Worm (Caenorhabditis elegans): Measurements from ENCODE around the gene prp-19.

The prp-19 gene

DNA sequence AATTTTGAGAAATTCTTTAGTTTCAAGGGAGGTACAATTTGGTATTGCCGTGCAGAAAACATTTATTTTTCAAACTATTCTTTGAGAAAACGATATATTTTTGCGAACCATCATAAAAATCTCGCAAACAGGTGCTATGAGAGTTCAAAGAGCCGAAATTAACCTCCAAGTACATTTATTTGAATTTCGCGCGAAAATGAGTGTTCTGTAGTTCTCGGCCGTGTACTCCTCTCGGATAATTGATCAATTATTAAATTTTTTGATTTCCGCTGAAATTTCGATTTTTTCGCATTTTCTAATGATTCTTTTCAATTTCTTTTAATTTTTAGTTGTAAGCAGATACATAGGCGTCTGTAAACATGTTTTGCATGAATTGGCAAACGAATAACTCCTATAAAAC lies 18.3 kb upstream of the prp-19 start (continued):
- no peak for TF ChIP-seq ahr-1 (tag; optimal IDR thresholded peaks at IDR 0.05)
- no peak for TF ChIP-seq Y22D7AL.16 (tag; optimal IDR thresholded peaks at IDR 0.05)
- TF ChIP-seq hlh-15 (tag; optimal IDR thresholded peaks at IDR 0.05), result no peak
- no peak for TF ChIP-seq hlh-13 (GFP tag; optimal IDR thresholded peaks at IDR 0.05)
- no peak for TF ChIP-seq odd-2 (tag; optimal IDR thresholded peaks at IDR 0.05)
- no peak for TF ChIP-seq pros-1 (tag; optimal IDR thresholded peaks at IDR 0.05)

DNA sequence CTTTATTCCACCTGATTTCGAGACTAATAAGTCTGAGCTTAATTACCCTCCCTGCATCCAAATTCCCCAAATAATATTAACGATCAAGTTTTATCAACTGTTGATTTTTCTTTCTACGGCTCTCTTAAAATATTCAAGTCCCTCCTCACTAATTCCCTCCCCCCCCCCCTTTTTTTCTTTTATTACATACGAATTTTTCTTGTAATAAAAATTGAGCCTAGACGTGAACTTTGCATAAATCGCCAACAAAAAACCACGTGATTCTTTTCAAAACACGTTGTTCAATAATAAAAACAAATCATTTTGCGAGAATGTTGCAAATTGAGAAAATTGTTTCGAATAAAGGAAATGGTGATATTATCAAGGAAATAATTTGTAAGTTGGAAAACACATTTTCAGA lies 16.6 kb upstream of the prp-19 start, which contains the start of gene K10D2.8:
Gene K10D2.8, plus strand, starts transcription at position 301 of the 400 bp plus-strand sequence.
- TF ChIP-seq ceh-2 (tag; optimal IDR thresholded peaks at IDR 0.05) (no peak), T23F11.4 (GFP tag; optimal IDR thresholded peaks at IDR 0.05) (no peak), hlh-13 (GFP tag; optimal IDR thresholded peaks at IDR 0.05) (no peak), sdc-2 (tag; optimal IDR thresholded peaks at IDR 0.05) (no peak), ceh-24 (tag; optimal IDR thresholded peaks at IDR 0.05) (no peak), ceh-19 (GFP tag; optimal IDR thresholded peaks at IDR 0.05) (no peak), rnt-1 (tag; optimal IDR thresholded peaks at IDR 0.05) (no peak), C08G9.2 (tag; optimal IDR thresholded peaks at IDR 0.05) (no peak)

DNA sequence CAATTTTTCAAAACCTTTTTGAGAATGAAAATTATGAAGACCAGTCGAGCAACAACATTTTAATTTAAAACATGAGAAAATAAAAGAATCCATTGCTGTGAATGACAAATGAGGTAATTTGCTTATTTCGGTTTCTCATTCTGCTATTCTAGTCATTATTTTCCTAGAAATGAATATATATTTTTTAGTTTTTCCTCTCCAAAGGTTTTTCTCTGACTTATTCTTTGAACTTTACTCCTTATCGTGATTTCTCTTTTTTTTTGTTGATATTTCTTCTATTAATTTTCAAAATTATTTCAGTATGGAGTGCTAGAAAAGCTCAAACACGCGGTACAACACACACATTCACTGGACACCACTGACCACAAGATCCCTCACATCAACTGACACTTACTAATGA lies 13.8 kb upstream of the prp-19 start, which contains the start of gene pup-2:
Gene pup-2, plus strand, starts transcription at position 301 of the 400 bp plus-strand sequence.
- TF ChIP-seq che-1 (tag; optimal IDR thresholded peaks at IDR 0.05) (no peak), unc-55 (GFP tag; optimal IDR thresholded peaks at IDR 0.05) (no peak), Y22D7AL.16 (tag; optimal IDR thresholded peaks at IDR 0.05) (no peak), syd-9 (tag; optimal IDR thresholded peaks at IDR 0.05) (no peak), elt-4 (tag; optimal IDR thresholded peaks at IDR 0.05) (no peak), nhr-232 (tag; optimal IDR thresholded peaks at IDR 0.05) (no peak), C38D4.7 (GFP tag; optimal IDR thresholded peaks at IDR 0.05) (no peak), eyg-1 (tag; optimal IDR thresholded peaks at IDR 0.05) (no peak), lim-6 (tag; optimal IDR thresholded peaks at IDR 0.05) (no peak), C08G9.2 (tag; optimal IDR thresholded peaks at IDR 0.05) (no peak), nfya-1 (tag; optimal IDR thresholded peaks at IDR 0.05) (no peak)

DNA sequence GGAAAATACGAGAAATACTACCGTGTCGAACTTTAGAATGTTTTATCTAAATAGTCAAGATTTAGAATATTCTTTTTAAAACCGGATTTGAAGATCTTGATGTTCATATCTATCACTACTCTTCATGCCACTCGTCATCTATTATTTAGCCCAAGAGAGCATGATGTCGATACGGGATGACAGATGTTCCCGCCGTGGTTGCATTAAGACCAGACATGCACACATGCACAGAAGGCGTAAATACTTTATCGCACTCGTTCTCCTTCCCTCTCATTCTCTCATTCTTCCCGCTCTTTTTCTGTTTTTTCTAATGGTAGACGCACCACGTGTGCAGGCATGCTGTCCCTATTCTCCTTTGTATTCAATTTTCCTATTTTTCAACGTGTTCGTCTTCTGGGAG lies 11.5 kb upstream of the prp-19 start:
- peak; percentile 50 for TF ChIP-seq hlh-30 (tag; optimal IDR thresholded peaks at IDR 0.05; ENCODE audit: insufficient read depth)
- peak; percentile 40 for TF ChIP-seq hlh-8 (tag; optimal IDR thresholded peaks at IDR 0.05)
- peak; percentile 33 for TF ChIP-seq unc-42 (tag; optimal IDR thresholded peaks at IDR 0.05)
- TF ChIP-seq nhr-11 (tag; optimal IDR thresholded peaks at IDR 0.05), result no peak

DNA sequence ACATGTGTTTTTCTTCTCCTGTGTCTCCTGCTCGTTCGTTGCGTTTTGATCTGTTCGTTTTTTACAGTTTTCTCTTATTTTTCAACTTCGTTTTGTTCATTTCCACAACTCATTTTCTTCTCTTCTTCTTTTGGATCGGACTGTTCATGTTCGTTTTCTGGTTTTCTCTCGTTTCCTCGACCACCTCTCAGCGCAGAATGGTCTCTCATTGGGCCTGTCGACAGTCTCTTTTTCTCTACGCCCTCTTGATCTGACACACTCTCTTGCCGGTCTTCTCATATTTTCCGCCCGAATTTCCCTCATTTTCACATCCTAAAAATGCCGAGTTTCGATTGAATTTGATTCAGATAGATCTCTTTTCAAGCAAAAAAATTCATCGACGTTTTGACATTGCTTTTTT lies 9.8 kb upstream of the prp-19 start:
- no peak for TF ChIP-seq pag-3 (tag; optimal IDR thresholded peaks at IDR 0.05; ENCODE audit: borderline replicate concordance)
- TF ChIP-seq ceh-2 (tag; optimal IDR thresholded peaks at IDR 0.05), result no peak
- no peak for TF ChIP-seq ceh-14 (tag; optimal IDR thresholded peaks at IDR 0.05)
- no peak for TF ChIP-seq mec-3 (tag; optimal IDR thresholded peaks at IDR 0.05; ENCODE audit: borderline replicate concordance)
- no peak for TF ChIP-seq sdc-2 (tag; optimal IDR thresholded peaks at IDR 0.05)
- no peak for TF ChIP-seq sox-2 (GFP tag; IDR thresholded peaks at IDR 0.05)
- no peak for TF ChIP-seq dve-1 (tag; optimal IDR thresholded peaks at IDR 0.05)
- TF ChIP-seq ets-4 (tag; optimal IDR thresholded peaks at IDR 0.05), result no peak

DNA sequence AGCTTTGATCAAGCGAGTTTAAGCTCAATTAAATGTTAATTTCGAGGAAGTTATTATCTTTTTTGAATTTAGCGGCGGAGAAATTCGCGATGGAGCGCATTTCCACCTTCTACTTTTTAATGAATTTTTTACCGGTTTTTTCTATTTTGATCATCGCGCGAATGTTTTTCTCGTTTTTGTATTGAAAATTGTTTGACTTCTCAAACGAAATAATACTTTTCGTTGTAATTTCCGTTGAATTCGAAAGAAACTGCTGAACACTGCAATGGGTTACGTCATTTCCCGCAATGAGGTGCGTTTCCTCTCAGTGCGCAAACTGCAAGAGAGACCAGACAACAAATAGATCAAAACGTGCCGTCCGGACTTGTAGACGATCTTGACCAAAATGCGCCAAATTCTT lies 9.4 kb upstream of the prp-19 start:
- no peak for TF ChIP-seq ahr-1 (tag; optimal IDR thresholded peaks at IDR 0.05)
- no peak for TF ChIP-seq ceh-48 (tag; optimal IDR thresholded peaks at IDR 0.05)
- no peak for TF ChIP-seq F13H6.1 (tag; optimal IDR thresholded peaks at IDR 0.05)
- no peak for TF ChIP-seq pax-1 (tag; optimal IDR thresholded peaks at IDR 0.05)

All from whole organism, late embryonic.